Worm (Caenorhabditis elegans) whole organism, L2 larva: ENCODE measurements around the gene srlf-26.

Experiments
- aly-2 ChIP-seq: fragments of 150-350 bp; optimal IDR thresholded peaks from 2 replicates; lab custom pipeline; 2014; ENCODE audit warnings: missing biosample characterization, missing genetic modification characterization
- ceh-82 ChIP-seq: fragments of 150-350 bp; optimal IDR thresholded peaks from 2 replicates; lab custom pipeline; 2014; ENCODE audit warnings: missing biosample characterization, missing genetic modification characterization
- dmd-4 ChIP-seq: sonication (generic microtip); optimal IDR thresholded peaks from 2 replicates; lab custom pipeline; 2017; ENCODE audit warnings: missing biosample characterization, missing genetic modification characterization
- elt-3 ChIP-seq: sonication (generic microtip); optimal IDR thresholded peaks from 2 replicates; lab custom pipeline; 2017; ENCODE audit warnings: missing biosample characterization, missing genetic modification characterization
- mdl-1 ChIP-seq, 2 experiments: fragments of 150-350 bp in 1 of 2; sonication (generic microtip) in 1 of 2; optimal IDR thresholded peaks; 2 replicates each; lab custom pipeline; 2017; ENCODE audit warnings: missing biosample characterization in 2 of 2, missing genetic modification characterization in 2 of 2
- nhr-12 ChIP-seq: fragments of 150-350 bp; optimal IDR thresholded peaks from 2 replicates; lab custom pipeline; 2014; ENCODE audit warnings: missing biosample characterization, missing genetic modification characterization
- nhr-237 ChIP-seq: fragments of 150-350 bp; optimal IDR thresholded peaks from 2 replicates; lab custom pipeline; 2014; ENCODE audit warnings: missing biosample characterization, missing genetic modification characterization
- skn-1 ChIP-seq: sonication (generic microtip); optimal IDR thresholded peaks from 2 replicates; lab custom pipeline; 2017; ENCODE audit warnings: missing biosample characterization, missing genetic modification characterization
- snpc-4 ChIP-seq: fragments of 150-350 bp; optimal IDR thresholded peaks from 2 replicates; lab custom pipeline; 2014; ENCODE audit warnings: missing biosample characterization, missing genetic modification characterization
- ztf-1 ChIP-seq: fragments of 200-800 bp; sonication (Bioruptor generic); conservative IDR thresholded peaks from 2 replicates; pipeline ENCODE4 v1.3.6; 2022; ENCODE audit warnings: missing genetic modification characterization, missing compliant biosample characterization

- no peak for TF ChIP-seq elt-3 (tag; lab: Kevin White, UChicago)
- TF ChIP-seq nhr-12 (tag; lab: Kevin White, UChicago): no peak
- no peak for TF ChIP-seq ztf-1 (GFP tag; lab: Robert Waterston, UW)
- TF ChIP-seq nhr-237: no peak
- no peak for TF ChIP-seq aly-2
- no peak for TF ChIP-seq dmd-4 (tag; lab: Kevin White, UChicago)
- TF ChIP-seq mdl-1 (tag; optimal IDR thresholded peaks at IDR 0.05; lab: Kevin White, UChicago): no peak
- no peak for TF ChIP-seq ceh-82 (tag; lab: Kevin White, UChicago)
- no peak for TF ChIP-seq snpc-4 (tag; lab: Kevin White, UChicago)
- no peak for TF ChIP-seq skn-1 (tag; lab: Kevin White, UChicago)
Measured at ce11 chrIV:13693976-13694375, 15.2 kb downstream of the srlf-26 start.
